Fruit fly (Drosophila melanogaster) whole organism, embryonic: ENCODE measurements around the gene Pfdn2.
A peak's percentile ranks its signal among the peaks of the same experiment; 100 is the strongest.

ENCODE experiments used
- BEAF-32 ChIP-seq: fragments of 200-800 bp; sonication (Bioruptor generic); optimal IDR thresholded peaks from 3 replicates; lab custom pipeline; 2017; ENCODE audit warnings: missing biosample characterization, missing genetic modification characterization, mild to moderate bottlenecking, moderate library complexity, missing genetic modification reagents
- CG10462 ChIP-seq: fragments of 200-800 bp; sonication (Bioruptor generic); optimal IDR thresholded peaks from 2 replicates; lab custom pipeline; 2016; ENCODE audit warnings: missing biosample characterization, missing genetic modification characterization
- CG11456 ChIP-seq: fragments of 200-800 bp; sonication (Bioruptor generic); IDR thresholded peaks from 3 replicates; pipeline ENCODE4 v1.3.6; 2022; ENCODE audit warnings: missing biosample characterization, missing genetic modification characterization
- CG12299 ChIP-seq: fragments of 200-800 bp; sonication (Bioruptor generic); optimal IDR thresholded peaks from 2 replicates; lab custom pipeline; 2018; ENCODE audit warnings: missing biosample characterization, mild to moderate bottlenecking, missing genetic modification characterization
- CG13123 ChIP-seq: fragments of 200-800 bp; sonication (Bioruptor generic); optimal IDR thresholded peaks from 2 replicates; lab custom pipeline; 2016; ENCODE audit warnings: missing biosample characterization, missing genetic modification characterization
- CG13287 ChIP-seq: fragments of 200-800 bp; sonication (Bioruptor generic); IDR thresholded peaks from 2 replicates; pipeline ENCODE4 v1.3.6; 2022; ENCODE audit warnings: missing biosample characterization, missing genetic modification characterization; ENCODE audit not compliant: partially characterized antibody
- CG13424 ChIP-seq: fragments of 200-800 bp; sonication (Bioruptor generic); optimal IDR thresholded peaks from 2 replicates; lab custom pipeline; 2019; ENCODE audit warnings: missing biosample characterization, mild to moderate bottlenecking, missing genetic modification characterization, moderate library complexity
- CG13624 ChIP-seq: fragments of 200-800 bp; sonication (Bioruptor generic); optimal IDR thresholded peaks from 2 replicates; lab custom pipeline; 2016; ENCODE audit warnings: missing biosample characterization, missing genetic modification characterization
- CG14050 ChIP-seq: fragments of 200-800 bp; sonication (Bioruptor generic); IDR thresholded peaks from 3 replicates; pipeline ENCODE4 v1.3.6; 2022; ENCODE audit warnings: missing biosample characterization, missing genetic modification characterization
- CG14710 ChIP-seq: fragments of 200-800 bp; sonication (Bioruptor generic); optimal IDR thresholded peaks from 3 replicates; lab custom pipeline; 2019; ENCODE audit warnings: missing biosample characterization, mild to moderate bottlenecking, missing genetic modification characterization, moderate library complexity
- CG15269 ChIP-seq: fragments of 200-800 bp; sonication (Bioruptor generic); optimal IDR thresholded peaks from 2 replicates; lab custom pipeline; 2018; ENCODE audit warnings: missing biosample characterization, mild to moderate bottlenecking, missing genetic modification characterization, moderate library complexity
- CG2120 ChIP-seq: fragments of 200-800 bp; sonication (Bioruptor generic); optimal IDR thresholded peaks from 3 replicates; lab custom pipeline; 2016; ENCODE audit warnings: missing biosample characterization, missing genetic modification characterization
- CG30020 ChIP-seq: fragments of 200-800 bp; optimal IDR thresholded peaks from 2 replicates; lab custom pipeline; 2019; ENCODE audit warnings: missing biosample characterization, mild to moderate bottlenecking, missing genetic modification characterization, moderate library complexity
- CG31441 ChIP-seq: fragments of 200-800 bp; sonication (Bioruptor generic); IDR thresholded peaks from 2 replicates; pipeline ENCODE4 v1.3.6; 2022; ENCODE audit warnings: missing biosample characterization, missing genetic modification characterization
- CG3726 ChIP-seq: fragments of 200-800 bp; sonication (Bioruptor generic); IDR thresholded peaks from 3 replicates; pipeline ENCODE4, ENCODE4 v1.3.6; 2022; ENCODE audit warnings: missing biosample characterization, missing genetic modification characterization
- CG4730 ChIP-seq: fragments of 200-800 bp; sonication (Bioruptor generic); IDR thresholded peaks from 2 replicates; pipeline ENCODE4 v1.3.6; 2022; ENCODE audit warnings: missing biosample characterization, missing genetic modification characterization
- CG5953 ChIP-seq: fragments of 200-800 bp; sonication (Bioruptor generic); IDR thresholded peaks from 2 replicates; pipeline ENCODE4 v1.3.6; 2022; ENCODE audit warnings: missing biosample characterization, missing genetic modification characterization
- CG8290 ChIP-seq, 3 experiments: fragments of 200-800 bp; sonication (Bioruptor generic); optimal IDR thresholded peaks; 2 replicates each; lab custom pipeline; 2016 to 2019; ENCODE audit warnings: missing biosample characterization in 3 of 3, missing genetic modification characterization in 3 of 3, mild to moderate bottlenecking in 2 of 3, moderate library complexity in 1 of 3
- CG8924 ChIP-seq: fragments of 200-800 bp; optimal IDR thresholded peaks from 3 replicates; lab custom pipeline; 2019; ENCODE audit warnings: missing biosample characterization, mild to moderate bottlenecking, missing genetic modification characterization, moderate library complexity
- CG9215 ChIP-seq: fragments of 200-800 bp; sonication (Bioruptor generic); IDR thresholded peaks from 2 replicates; pipeline ENCODE4 v1.3.6; 2022; ENCODE audit warnings: missing biosample characterization, missing genetic modification characterization
- Chrac-16 ChIP-seq: fragments of 200-800 bp; sonication (Bioruptor generic); optimal IDR thresholded peaks from 3 replicates; lab custom pipeline; 2016; ENCODE audit warnings: missing biosample characterization, missing genetic modification characterization
- D19A ChIP-seq: fragments of 200-800 bp; optimal IDR thresholded peaks from 3 replicates; lab custom pipeline; 2019; ENCODE audit warnings: missing biosample characterization, mild to moderate bottlenecking, missing genetic modification characterization, moderate library complexity
- Dip3 ChIP-seq: fragments of 200-800 bp; sonication (Bioruptor generic); optimal IDR thresholded peaks from 3 replicates; lab custom pipeline; 2016; ENCODE audit warnings: missing biosample characterization, missing genetic modification characterization
- E2f1 ChIP-seq: fragments of 200-800 bp; sonication (Bioruptor generic); IDR thresholded peaks from 2 replicates; pipeline ENCODE4 v1.3.6; 2022; ENCODE audit warnings: missing biosample characterization, missing genetic modification characterization
- Fer2 ChIP-seq: fragments of 200-800 bp; sonication (Bioruptor generic); optimal IDR thresholded peaks from 2 replicates; lab custom pipeline; 2018; ENCODE audit warnings: missing biosample characterization, mild to moderate bottlenecking, missing genetic modification characterization, moderate library complexity
- Lim3 ChIP-seq: fragments of 200-800 bp; sonication (Bioruptor generic); IDR thresholded peaks from 2 replicates; pipeline ENCODE4 v1.3.6; 2022; ENCODE audit warnings: missing biosample characterization, missing genetic modification characterization
- MBD-R2 ChIP-seq: fragments of 200-800 bp; sonication (Bioruptor generic); IDR thresholded peaks from 2 replicates; pipeline ENCODE4 v1.3.6; 2022; ENCODE audit warnings: missing biosample characterization, missing genetic modification characterization
- MESR4 ChIP-seq: fragments of 200-800 bp; sonication (Bioruptor generic); optimal IDR thresholded peaks from 2 replicates; lab custom pipeline; 2018; ENCODE audit warnings: missing biosample characterization, mild to moderate bottlenecking, missing genetic modification characterization, moderate library complexity
- Nf-YA ChIP-seq: fragments of 200-800 bp; sonication (Bioruptor generic); IDR thresholded peaks from 2 replicates; pipeline ENCODE4 v1.3.6; 2022; ENCODE audit warnings: missing biosample characterization, missing genetic modification characterization
- Pdp1 ChIP-seq, 2 experiments: fragments of 200-800 bp; sonication (Bioruptor generic); optimal IDR thresholded peaks; 3 replicates each; lab custom pipeline; 2016; ENCODE audit warnings: missing biosample characterization in 2 of 2, missing genetic modification characterization in 2 of 2, mild to moderate bottlenecking in 1 of 2, moderate library complexity in 1 of 2
- Rx ChIP-seq: fragments of 200-800 bp; sonication (Bioruptor generic); IDR thresholded peaks from 2 replicates; pipeline ENCODE4 v1.3.6; 2022; ENCODE audit warnings: missing biosample characterization, missing genetic modification characterization
- Scr ChIP-seq: fragments of 200-800 bp; sonication (Bioruptor generic); IDR thresholded peaks from 2 replicates; pipeline ENCODE4 v1.3.6; 2022; ENCODE audit warnings: missing biosample characterization, missing genetic modification characterization; ENCODE audit not compliant: partially characterized antibody
- Side ChIP-seq: fragments of 200-800 bp; sonication (Bioruptor generic); optimal IDR thresholded peaks from 2 replicates; lab custom pipeline; 2016; ENCODE audit warnings: missing biosample characterization, missing genetic modification characterization
- Usf ChIP-seq: fragments of 200-800 bp; sonication (Bioruptor generic); optimal IDR thresholded peaks from 2 replicates; lab custom pipeline; 2017; ENCODE audit warnings: missing genotype, missing biosample characterization, missing genetic modification characterization
- Vsx1 ChIP-seq: fragments of 200-800 bp; sonication (Bioruptor generic); optimal IDR thresholded peaks from 2 replicates; lab custom pipeline; 2017; ENCODE audit warnings: missing biosample characterization, mild to moderate bottlenecking, missing genetic modification characterization, missing genetic modification reagents
- ac ChIP-seq: fragments of 200-800 bp; sonication (Bioruptor generic); optimal IDR thresholded peaks from 3 replicates; lab custom pipeline; 2017; ENCODE audit warnings: missing biosample characterization, mild to moderate bottlenecking, missing genetic modification characterization
- amos ChIP-seq: fragments of 200-800 bp; sonication (Bioruptor generic); IDR thresholded peaks from 2 replicates; pipeline ENCODE4 v1.3.6; 2022; ENCODE audit warnings: missing biosample characterization, missing genetic modification characterization; ENCODE audit not compliant: partially characterized antibody
- aop ChIP-seq: fragments of 200-800 bp; sonication (Bioruptor generic); IDR thresholded peaks from 2 replicates; pipeline ENCODE4 v1.3.6; 2022; ENCODE audit warnings: missing biosample characterization, missing genetic modification characterization
- ash1 ChIP-seq: fragments of 200-800 bp; sonication (Bioruptor generic); optimal IDR thresholded peaks from 2 replicates; lab custom pipeline; 2018; ENCODE audit warnings: missing biosample characterization, mild to moderate bottlenecking, missing genetic modification characterization
- ci ChIP-seq: fragments of 200-800 bp; sonication (Bioruptor generic); IDR thresholded peaks from 3 replicates; pipeline ENCODE4 v1.3.6; 2022; ENCODE audit warnings: missing biosample characterization, missing genetic modification characterization
- corto ChIP-seq: fragments of 200-800 bp; sonication (Bioruptor generic); optimal IDR thresholded peaks from 2 replicates; lab custom pipeline; 2016; ENCODE audit warnings: missing biosample characterization, mild to moderate bottlenecking, missing genetic modification characterization, moderate library complexity
- dmrt99B ChIP-seq: fragments of 200-800 bp; sonication (Bioruptor generic); optimal IDR thresholded peaks from 2 replicates; lab custom pipeline; 2018; ENCODE audit warnings: missing biosample characterization, mild to moderate bottlenecking, missing genetic modification characterization, moderate library complexity
- dysf ChIP-seq: fragments of 200-800 bp; sonication (Bioruptor generic); IDR thresholded peaks from 3 replicates; pipeline ENCODE4 v1.3.6; 2022; ENCODE audit warnings: missing biosample characterization, missing genetic modification characterization
- gcm ChIP-seq: fragments of 200-800 bp; sonication (Bioruptor generic); optimal IDR thresholded peaks from 2 replicates; lab custom pipeline; 2019; ENCODE audit warnings: missing biosample characterization, mild to moderate bottlenecking, missing genetic modification characterization, moderate library complexity
- gcm2 ChIP-seq: fragments of 200-800 bp; sonication (Bioruptor generic); optimal IDR thresholded peaks from 2 replicates; lab custom pipeline; 2016; ENCODE audit warnings: missing biosample characterization, missing genetic modification characterization
- lbe ChIP-seq: fragments of 200-800 bp; sonication (Bioruptor generic); optimal IDR thresholded peaks from 2 replicates; lab custom pipeline; 2016; ENCODE audit warnings: missing biosample characterization, mild to moderate bottlenecking, missing genetic modification characterization
- lmd ChIP-seq: fragments of 200-800 bp; sonication (Bioruptor generic); IDR thresholded peaks from 2 replicates; pipeline ENCODE4 v1.3.6; 2022; ENCODE audit warnings: missing biosample characterization, missing genetic modification characterization
- pnt ChIP-seq: fragments of 200-800 bp; sonication (Bioruptor generic); optimal IDR thresholded peaks from 3 replicates; lab custom pipeline; 2016; ENCODE audit warnings: missing biosample characterization, missing genetic modification characterization
- row ChIP-seq: fragments of 200-800 bp; sonication (Bioruptor generic); IDR thresholded peaks from 3 replicates; pipeline ENCODE4 v1.3.6; 2022; ENCODE audit warnings: missing biosample characterization, missing genetic modification characterization
- so ChIP-seq: fragments of 200-800 bp; sonication (Bioruptor generic); IDR thresholded peaks from 3 replicates; pipeline ENCODE4 v1.3.6; 2022; ENCODE audit warnings: missing biosample characterization, missing genetic modification characterization

Pfdn2 gene

DNA sequence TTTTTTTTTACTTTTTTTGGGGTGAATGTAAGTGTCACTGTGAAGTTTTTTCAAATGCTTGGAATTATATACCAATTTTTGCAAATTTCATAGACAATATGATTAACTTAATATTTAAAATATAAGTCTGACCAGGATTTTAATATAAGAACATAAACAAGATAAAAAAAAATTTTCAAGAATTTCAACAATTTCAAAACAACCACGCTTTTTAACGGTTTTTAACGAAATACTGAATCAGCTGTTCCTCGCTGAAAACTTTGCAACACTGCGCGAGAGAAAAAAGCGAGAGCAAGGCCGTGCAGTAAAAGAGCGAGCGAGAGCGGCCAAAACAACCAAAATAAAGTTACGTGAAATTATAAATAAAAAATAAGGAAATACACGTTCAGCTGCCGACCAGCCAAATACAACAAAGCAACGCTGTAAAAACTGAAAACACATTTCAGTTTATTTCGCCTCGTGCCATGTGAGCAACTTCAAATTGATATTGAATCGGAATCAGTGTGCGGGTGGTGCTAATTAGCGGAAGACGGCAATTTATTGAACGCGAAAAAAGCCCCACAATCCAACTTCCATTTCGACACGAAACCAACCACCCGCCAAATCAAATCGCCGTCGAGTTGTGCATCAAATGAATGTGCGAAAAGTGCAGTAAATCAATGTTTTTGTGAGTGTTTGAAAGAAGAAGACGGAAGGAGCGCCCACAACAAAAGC lies 22.2 kb upstream of the Pfdn2 start, which contains the start of the genes CG46439, Iyd and CG33947 (continued):
- TF ChIP-seq MBD-R2 (peak; percentile 28; the same call in 1 of the 2 replicates), CG13287 (GFP tag; lab: Robert Waterston, UW) (peak; percentile 50), gcm2 (GFP tag; lab: Kevin White, UChicago) (no peak), Pdp1 (GFP tag; optimal IDR thresholded peaks at IDR 0.05; lab: Kevin White, UChicago) (peak in 1 of 2 experiments; percentile 87), Lim3 (GFP tag; lab: Robert Waterston, UW) (no peak), E2f1 (GFP tag; lab: Robert Waterston, UW) (peak; percentile 55; the same call in 1 of the 2 replicates), CG9215 (GFP tag; lab: Robert Waterston, UW) (no peak), CG3726 (GFP tag; lab: Robert Waterston, UW) (no peak), pnt (no peak), ac (GFP tag; lab: Kevin White, UChicago) (no peak), BEAF-32 (GFP tag; lab: Kevin White, UChicago) (no peak), Vsx1 (GFP tag; lab: Kevin White, UChicago) (peak; percentile 85), lmd (GFP tag; lab: Robert Waterston, UW) (no peak), Usf (GFP tag; lab: Kevin White, UChicago) (no peak), CG4730 (GFP tag; lab: Robert Waterston, UW) (no peak), CG8924 (tag; lab: Kevin White, UChicago) (no peak), so (GFP tag; lab: Robert Waterston, UW) (peak; percentile 40; the same call in 1 of the 3 replicates), CG31441 (GFP tag; lab: Robert Waterston, UW) (no peak), lbe (GFP tag; lab: Kevin White, UChicago) (peak; percentile 73), dysf (no peak), Scr (GFP tag; lab: Robert Waterston, UW) (peak; percentile 22; the same call in 1 of the 2 replicates), CG14710 (tag; lab: Kevin White, UChicago) (no peak), Nf-YA (GFP tag; lab: Robert Waterston, UW) (no peak), CG13424 (no peak), gcm (GFP tag; lab: Kevin White, UChicago) (peak; percentile 54), corto (GFP tag; lab: Kevin White, UChicago) (peak; percentile 16), Fer2 (no peak), ash1 (GFP tag; lab: Kevin White, UChicago) (no peak), CG11456 (GFP tag; lab: Robert Waterston, UW) (no peak), amos (no peak), Side (GFP tag; lab: Kevin White, UChicago) (no peak), D19A (tag; lab: Kevin White, UChicago) (no peak), CG8290 (GFP tag; optimal IDR thresholded peaks at IDR 0.05; lab: Kevin White, UChicago) (no peak), CG8290 (tag; optimal IDR thresholded peaks at IDR 0.05; lab: Kevin White, UChicago) (no peak), CG5953 (GFP tag; lab: Robert Waterston, UW) (no peak), CG12299 (tag; lab: Kevin White, UChicago) (no peak), CG15269 (peak; percentile 32), CG13123 (GFP tag; lab: Kevin White, UChicago) (no peak), dmrt99B (tag; lab: Kevin White, UChicago) (no peak), Chrac-16 (GFP tag; lab: Kevin White, UChicago) (no peak), ci (GFP tag; lab: Robert Waterston, UW) (peak; percentile 4; the same call in 1 of the 3 replicates), Dip3 (no peak), CG13624 (GFP tag; lab: Kevin White, UChicago) (no peak), CG2120 (GFP tag; lab: Kevin White, UChicago) (peak; percentile 26), CG10462 (GFP tag; lab: Kevin White, UChicago) (no peak), MESR4 (GFP tag; lab: Kevin White, UChicago) (peak; percentile 37), row (GFP tag; lab: Robert Waterston, UW) (peak; percentile 35; the same call in 1 of the 3 replicates), aop (GFP tag; lab: Robert Waterston, UW) (no peak), CG14050 (no peak), CG30020 (tag; lab: Kevin White, UChicago) (no peak), Rx (no peak)
